Fruit fly (Drosophila melanogaster) whole organism, prepupa: ENCODE data around the gene p-cup.

ENCODE experiments used
- Blimp-1 ChIP-seq: fragments of 200-800 bp; sonication (Bioruptor generic); optimal IDR thresholded peaks from 3 replicates; lab custom pipeline; 2017; ENCODE audit warnings: missing biosample characterization, missing genetic modification characterization, mild to moderate bottlenecking, moderate library complexity, missing genetic modification reagents
- CG10631 ChIP-seq: fragments of 200-800 bp; sonication (Bioruptor generic); optimal IDR thresholded peaks from 2 replicates; lab custom pipeline; 2016; ENCODE audit warnings: missing biosample characterization, missing genetic modification characterization
- CG10669 ChIP-seq: fragments of 200-800 bp; sonication (Bioruptor generic); optimal IDR thresholded peaks from 3 replicates; lab custom pipeline; 2018; ENCODE audit warnings: missing biosample characterization, mild to moderate bottlenecking, missing genetic modification characterization, moderate library complexity
- CG11762 ChIP-seq: fragments of 200-800 bp; sonication (Bioruptor generic); optimal IDR thresholded peaks from 3 replicates; lab custom pipeline; 2016; ENCODE audit warnings: missing biosample characterization, missing genetic modification characterization; ENCODE audit not compliant: insufficient read depth
- CG11902 ChIP-seq: fragments of 200-800 bp; sonication (Bioruptor generic); optimal IDR thresholded peaks from 3 replicates; lab custom pipeline; 2016; ENCODE audit warnings: missing biosample characterization, missing genetic modification characterization
- CG15336 ChIP-seq: fragments of 200-800 bp; sonication (Bioruptor generic); IDR thresholded peaks from 2 replicates; pipeline ENCODE4 v1.3.6; 2022; ENCODE audit warnings: missing biosample characterization, missing genetic modification characterization
- CG1621 ChIP-seq: fragments of 200-800 bp; sonication (Bioruptor generic); optimal IDR thresholded peaks from 3 replicates; lab custom pipeline; 2018; ENCODE audit warnings: missing biosample characterization, mild to moderate bottlenecking, missing genetic modification characterization
- CG3032 ChIP-seq: fragments of 200-800 bp; optimal IDR thresholded peaks from 2 replicates; lab custom pipeline; 2019; ENCODE audit warnings: missing biosample characterization, mild to moderate bottlenecking, missing genetic modification characterization, moderate library complexity
- CG32006 ChIP-seq: fragments of 200-800 bp; sonication (Bioruptor generic); optimal IDR thresholded peaks from 3 replicates; lab custom pipeline; 2017; ENCODE audit warnings: missing biosample characterization, mild to moderate bottlenecking, missing genetic modification characterization
- CG34406 ChIP-seq: fragments of 200-800 bp; sonication (Bioruptor generic); optimal IDR thresholded peaks from 3 replicates; lab custom pipeline; 2016; ENCODE audit warnings: missing biosample characterization, missing genetic modification characterization
- CG3919 ChIP-seq: fragments of 200-800 bp; sonication (Bioruptor generic); optimal IDR thresholded peaks from 3 replicates; lab custom pipeline; 2016; ENCODE audit warnings: missing biosample characterization, missing genetic modification characterization
- CG4318 ChIP-seq: fragments of 200-800 bp; sonication (Bioruptor generic); optimal IDR thresholded peaks from 3 replicates; lab custom pipeline; 2017; ENCODE audit warnings: missing biosample characterization, mild to moderate bottlenecking, missing genetic modification characterization
- CG6163 ChIP-seq: fragments of 200-800 bp; sonication (Bioruptor generic); IDR thresholded peaks from 3 replicates; pipeline ENCODE4 v1.3.6; 2022; ENCODE audit warnings: missing biosample characterization, missing genetic modification characterization
- CG6808 ChIP-seq: fragments of 200-800 bp; sonication (Bioruptor generic); optimal IDR thresholded peaks from 3 replicates; lab custom pipeline; 2017; ENCODE audit warnings: missing biosample characterization, missing genetic modification characterization, mild to moderate bottlenecking, moderate library complexity, missing genetic modification reagents
- CG6854 ChIP-seq: fragments of 200-800 bp; sonication (Bioruptor generic); optimal IDR thresholded peaks from 2 replicates; lab custom pipeline; 2017; ENCODE audit warnings: missing biosample characterization, mild to moderate bottlenecking, missing genetic modification characterization
- CG8319 ChIP-seq: fragments of 200-800 bp; sonication (Bioruptor generic); optimal IDR thresholded peaks from 3 replicates; lab custom pipeline; 2016; ENCODE audit warnings: missing biosample characterization, missing genetic modification characterization
- CG9139 ChIP-seq: fragments of 200-800 bp; sonication (Bioruptor generic); optimal IDR thresholded peaks from 3 replicates; lab custom pipeline; 2017; ENCODE audit warnings: missing biosample characterization, mild to moderate bottlenecking, missing genetic modification characterization
- Eip75B ChIP-seq: fragments of 200-800 bp; sonication (Bioruptor generic); optimal IDR thresholded peaks from 3 replicates; lab custom pipeline; 2016; ENCODE audit warnings: missing biosample characterization, missing genetic modification characterization
- Eip78C ChIP-seq: fragments of 200-800 bp; sonication (Bioruptor generic); peaks from one replicate; lab custom pipeline; 2016; ENCODE audit warnings: missing biosample characterization, missing genetic modification characterization
- Eip93F ChIP-seq: fragments of 200-800 bp; sonication (Bioruptor generic); optimal IDR thresholded peaks from 2 replicates; lab custom pipeline; 2016; ENCODE audit warnings: missing biosample characterization, mild to moderate bottlenecking, missing genetic modification characterization
- Ets96B ChIP-seq: fragments of 200-800 bp; optimal IDR thresholded peaks from 2 replicates; lab custom pipeline; 2019; ENCODE audit warnings: missing biosample characterization, mild to moderate bottlenecking, missing genetic modification characterization, moderate library complexity
- Hr4 ChIP-seq: fragments of 200-800 bp; sonication (Bioruptor generic); optimal IDR thresholded peaks from 3 replicates; lab custom pipeline; 2016; ENCODE audit warnings: missing biosample characterization, missing genetic modification characterization
- Lpt ChIP-seq: fragments of 200-800 bp; sonication (Bioruptor generic); optimal IDR thresholded peaks from 3 replicates; lab custom pipeline; 2016; ENCODE audit warnings: missing biosample characterization, missing genetic modification characterization
- Met ChIP-seq: fragments of 200-800 bp; sonication (Bioruptor generic); optimal IDR thresholded peaks from 3 replicates; lab custom pipeline; 2016; ENCODE audit warnings: missing biosample characterization, missing genetic modification characterization
- OdsH ChIP-seq: fragments of 200-800 bp; sonication (Bioruptor generic); optimal IDR thresholded peaks from 3 replicates; lab custom pipeline; 2016; ENCODE audit warnings: missing biosample characterization, missing genetic modification characterization
- Sox102F ChIP-seq: fragments of 200-800 bp; sonication (Bioruptor generic); optimal IDR thresholded peaks from 2 replicates; lab custom pipeline; 2016; ENCODE audit warnings: missing biosample characterization, mild to moderate bottlenecking, missing genetic modification characterization
- Sox14 ChIP-seq: fragments of 200-800 bp; sonication (Bioruptor generic); optimal IDR thresholded peaks from 3 replicates; lab custom pipeline; 2016; ENCODE audit warnings: missing biosample characterization, missing genetic modification characterization
- Sox15 ChIP-seq: fragments of 200-800 bp; sonication (Bioruptor generic); optimal IDR thresholded peaks from 3 replicates; lab custom pipeline; 2016; ENCODE audit warnings: missing biosample characterization, missing genetic modification characterization
- achi ChIP-seq: fragments of 200-800 bp; sonication (Bioruptor generic); optimal IDR thresholded peaks from 3 replicates; lab custom pipeline; 2016; ENCODE audit warnings: missing biosample characterization, missing genetic modification characterization
- acj6 ChIP-seq: fragments of 200-800 bp; sonication (Bioruptor generic); optimal IDR thresholded peaks from 3 replicates; lab custom pipeline; 2016; ENCODE audit warnings: missing biosample characterization, missing genetic modification characterization
- dac ChIP-seq: fragments of 200-800 bp; sonication (Bioruptor generic); optimal IDR thresholded peaks from 2 replicates; lab custom pipeline; 2017; ENCODE audit warnings: missing biosample characterization, mild to moderate bottlenecking, missing genetic modification characterization
- eg ChIP-seq: fragments of 200-800 bp; sonication (Bioruptor generic); IDR thresholded peaks from 3 replicates; pipeline ENCODE4 v1.3.6; 2022; ENCODE audit warnings: missing biosample characterization, missing genetic modification characterization
- fd85E ChIP-seq: fragments of 200-800 bp; sonication (Bioruptor generic); optimal IDR thresholded peaks from 3 replicates; lab custom pipeline; 2016; ENCODE audit warnings: missing biosample characterization, missing genetic modification characterization
- fkh ChIP-seq: fragments of 200-800 bp; sonication (Bioruptor generic); optimal IDR thresholded peaks from 3 replicates; lab custom pipeline; 2017; ENCODE audit warnings: missing biosample characterization, mild to moderate bottlenecking, missing genetic modification characterization, moderate library complexity
- net ChIP-seq: fragments of 200-800 bp; sonication (Bioruptor generic); optimal IDR thresholded peaks from 3 replicates; lab custom pipeline; 2016; ENCODE audit warnings: missing biosample characterization, missing genetic modification characterization
- pdm3 ChIP-seq: fragments of 200-800 bp; sonication (Bioruptor generic); optimal IDR thresholded peaks from 3 replicates; lab custom pipeline; 2016; ENCODE audit warnings: missing biosample characterization, missing genetic modification characterization
- salr ChIP-seq, 2 experiments: fragments of 200-800 bp; sonication (Bioruptor generic); optimal IDR thresholded peaks; 3 replicates each; lab custom pipeline; 2016 to 2018; ENCODE audit warnings: missing biosample characterization in 2 of 2, missing genetic modification characterization in 2 of 2, mild to moderate bottlenecking in 1 of 2
- spab ChIP-seq: fragments of 200-800 bp; sonication (Bioruptor generic); optimal IDR thresholded peaks from 2 replicates; lab custom pipeline; 2017; ENCODE audit warnings: missing biosample characterization, mild to moderate bottlenecking, missing genetic modification characterization, missing genetic modification reagents
- ss ChIP-seq, 2 experiments: fragments of 200-800 bp; sonication (Bioruptor generic); optimal IDR thresholded peaks; 2 replicates in 1 of 2; 3 replicates in 1 of 2; lab custom pipeline; 2017 to 2018; ENCODE audit warnings: mild to moderate bottlenecking in 2 of 2, missing biosample characterization in 2 of 2, missing genetic modification characterization in 2 of 2, moderate library complexity in 1 of 2
- svp ChIP-seq: fragments of 200-800 bp; sonication (Bioruptor generic); peaks from one replicate; lab custom pipeline; 2016; ENCODE audit warnings: missing biosample characterization, missing genetic modification characterization
- topi ChIP-seq: fragments of 200-800 bp; sonication (Bioruptor generic); optimal IDR thresholded peaks from 3 replicates; lab custom pipeline; 2016; ENCODE audit warnings: missing biosample characterization, missing genetic modification characterization
- vri ChIP-seq: fragments of 200-800 bp; sonication (Bioruptor generic); optimal IDR thresholded peaks from 3 replicates; lab custom pipeline; 2016; ENCODE audit warnings: missing biosample characterization, mild to moderate bottlenecking, missing genetic modification characterization

The p-cup gene

DNA sequence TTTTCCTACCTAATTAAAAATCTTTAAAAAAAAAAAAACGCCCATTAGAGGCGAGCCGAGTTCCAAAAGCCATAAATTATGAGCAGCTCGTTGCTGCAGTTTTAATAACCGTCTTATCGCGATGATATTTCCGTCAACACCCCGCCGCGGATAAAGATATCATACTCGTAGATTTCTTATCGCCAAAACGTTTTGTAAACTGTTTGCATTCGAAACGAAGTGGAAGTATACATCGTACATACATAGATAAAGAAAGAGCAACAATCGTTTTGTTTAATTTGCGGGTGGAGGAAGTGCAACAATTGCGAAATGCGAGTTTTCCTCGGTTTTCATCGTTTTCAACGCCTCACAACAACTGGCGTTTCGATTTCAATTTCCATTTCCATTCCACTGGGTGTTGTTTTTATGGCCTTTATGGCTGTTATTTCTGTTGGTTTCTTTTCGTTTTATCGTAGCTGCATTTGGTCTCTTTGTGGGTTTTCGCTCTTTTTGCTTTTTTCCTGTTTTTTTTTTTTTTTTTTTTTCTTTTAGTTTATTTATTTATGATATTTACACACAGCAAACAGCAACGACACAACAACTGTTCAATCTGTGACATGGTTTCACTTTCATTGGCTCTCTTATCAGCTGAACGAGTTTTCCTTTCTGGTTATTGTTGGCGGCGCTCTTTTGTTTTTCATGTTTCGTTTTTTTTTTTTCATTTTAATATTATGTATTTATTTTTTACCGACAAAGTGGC is 24.5 kb upstream of the p-cup start (continued):
- TF ChIP-seq fd85E (GFP tag; lab: Kevin White, UChicago) (no peak), CG9139 (peak; percentile 29), topi (GFP tag; lab: Kevin White, UChicago) (peak; percentile 9), CG3032 (tag; lab: Kevin White, UChicago) (peak; percentile 3), ss (GFP tag; optimal IDR thresholded peaks at IDR 0.05; lab: Kevin White, UChicago) (peak; percentile 47 to 72), CG10631 (GFP tag; lab: Kevin White, UChicago) (peak; percentile 33), spab (GFP tag; lab: Kevin White, UChicago) (peak; percentile 39), salr (GFP tag; optimal IDR thresholded peaks at IDR 0.05; lab: Kevin White, UChicago) (peak in 1 of 2 experiments; percentile 5), CG1621 (tag; lab: Kevin White, UChicago) (no peak), Sox15 (GFP tag; lab: Kevin White, UChicago) (no peak), achi (GFP tag; lab: Kevin White, UChicago) (peak; percentile 17), CG3919 (GFP tag; lab: Kevin White, UChicago) (peak; percentile 24), CG10669 (GFP tag; lab: Kevin White, UChicago) (peak; percentile 37), CG15336 (GFP tag; lab: Robert Waterston, UW) (peak; percentile 69)

DNA sequence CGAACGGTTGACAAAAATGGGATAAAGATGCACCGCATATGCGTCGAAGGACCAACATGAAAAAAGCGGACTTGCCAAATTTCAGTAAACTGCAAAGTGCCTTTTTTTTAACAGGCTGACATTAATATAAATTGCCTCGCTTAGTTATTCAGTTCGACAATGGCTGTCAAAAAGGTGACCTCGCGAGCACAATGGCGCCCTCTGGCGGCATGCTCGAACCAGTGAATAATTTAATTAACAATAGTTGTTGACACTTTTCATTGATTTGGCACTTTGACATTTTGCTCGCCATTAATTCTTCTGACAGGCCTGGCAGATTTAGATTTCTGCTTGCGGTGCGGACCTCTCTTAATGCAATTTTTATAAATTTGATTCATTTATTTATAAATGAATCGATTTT is 23.9 kb upstream of the p-cup start:
- TF ChIP-seq CG34406 (GFP tag; lab: Kevin White, UChicago) (no peak), CG32006 (GFP tag; lab: Kevin White, UChicago) (no peak), fkh (GFP tag; lab: Kevin White, UChicago) (no peak), CG3919 (GFP tag; lab: Kevin White, UChicago) (no peak), CG11762 (GFP tag; lab: Kevin White, UChicago) (no peak), Hr4 (GFP tag; lab: Kevin White, UChicago) (no peak), CG8319 (GFP tag; lab: Kevin White, UChicago) (no peak), CG6854 (GFP tag; lab: Kevin White, UChicago) (no peak)

DNA sequence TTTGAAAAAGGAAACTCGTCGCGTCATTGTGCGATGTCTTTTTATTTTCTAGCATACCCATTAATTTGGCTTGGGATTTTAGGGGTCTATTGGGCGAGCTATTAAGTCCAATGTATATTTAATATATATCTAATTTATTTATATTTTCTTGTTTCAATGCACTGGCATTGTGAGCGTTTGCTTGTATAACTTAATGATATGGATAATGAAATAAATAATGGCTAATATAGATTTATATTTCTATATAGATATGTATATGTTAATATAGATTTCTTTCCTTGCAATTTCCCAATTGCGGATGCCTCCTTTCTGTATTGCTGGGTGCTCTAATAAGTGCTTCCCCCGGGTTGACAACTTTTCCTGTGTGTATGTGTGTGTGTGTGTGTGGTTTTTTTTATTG is 23.0 kb upstream of the p-cup start:
- TF ChIP-seq CG6163 (GFP tag; lab: Robert Waterston, UW) (no peak), Sox102F (no peak), dac (GFP tag; lab: Kevin White, UChicago) (no peak), Sox14 (GFP tag; lab: Kevin White, UChicago) (no peak), pdm3 (GFP tag; lab: Kevin White, UChicago) (no peak), svp (GFP tag; lab: Kevin White, UChicago) (no peak), Sox15 (GFP tag; lab: Kevin White, UChicago) (no peak), CG6854 (GFP tag; lab: Kevin White, UChicago) (no peak), Ets96B (tag; lab: Kevin White, UChicago) (peak; percentile 45), CG10669 (GFP tag; lab: Kevin White, UChicago) (peak; percentile 41), eg (GFP tag; lab: Robert Waterston, UW) (no peak), Eip78C (GFP tag; lab: Kevin White, UChicago) (peak; percentile 47), CG11902 (GFP tag; lab: Kevin White, UChicago) (no peak), CG4318 (GFP tag; lab: Kevin White, UChicago) (peak; percentile 48), vri (GFP tag; lab: Kevin White, UChicago) (no peak), CG34406 (GFP tag; lab: Kevin White, UChicago) (no peak), achi (GFP tag; lab: Kevin White, UChicago) (peak; percentile 26), CG6808 (GFP tag; lab: Kevin White, UChicago) (peak; percentile 18), salr (GFP tag; optimal IDR thresholded peaks at IDR 0.05; lab: Kevin White, UChicago) (peak in 1 of 2 experiments; percentile 43), CG10631 (GFP tag; lab: Kevin White, UChicago) (peak; percentile 45), CG11762 (GFP tag; lab: Kevin White, UChicago) (no peak), Hr4 (GFP tag; lab: Kevin White, UChicago) (peak; percentile 19), net (no peak), Eip93F (GFP tag; lab: Kevin White, UChicago) (no peak), CG15336 (GFP tag; lab: Robert Waterston, UW) (peak; percentile 55; the same call in 1 of the 2 replicates), CG32006 (GFP tag; lab: Kevin White, UChicago) (peak; percentile 70), OdsH (GFP tag; lab: Kevin White, UChicago) (peak; percentile 33), CG8319 (GFP tag; lab: Kevin White, UChicago) (no peak), fkh (GFP tag; lab: Kevin White, UChicago) (no peak), acj6 (GFP tag; lab: Kevin White, UChicago) (peak; percentile 27), Blimp-1 (GFP tag; lab: Kevin White, UChicago) (no peak), fd85E (GFP tag; lab: Kevin White, UChicago) (no peak), topi (GFP tag; lab: Kevin White, UChicago) (no peak), Lpt (GFP tag; lab: Kevin White, UChicago) (no peak), Met (GFP tag; lab: Kevin White, UChicago) (no peak), Eip75B (GFP tag; lab: Kevin White, UChicago) (no peak), spab (GFP tag; lab: Kevin White, UChicago) (no peak)
